Fruit fly (Drosophila melanogaster) whole organism, adult: ENCODE data around the gene Lcp65Ae.

Experiments used
- Clk ChIP-seq: fragments of 200-800 bp; sonication (Bioruptor generic); optimal IDR thresholded peaks from 2 replicates; lab custom pipeline; 2017; ENCODE audit warnings: missing biosample characterization, missing genetic modification characterization
- kay ChIP-seq: fragments of 200-800 bp; sonication (Bioruptor generic); peaks from one replicate; lab custom pipeline; 2016; ENCODE audit warnings: missing biosample characterization, missing genetic modification characterization, borderline replicate concordance

dm6 chr3L:6124616-6125408, 13.1 kb downstream of the Lcp65Ae start:
- TF ChIP-seq Clk (GFP tag; lab: Kevin White, UChicago) (no peak), kay (GFP tag; lab: Kevin White, UChicago) (no peak)
